Worm (Caenorhabditis elegans) whole organism, young adult: Measurements from ENCODE around the gene D1086.19.
"Not testable (repeated sequence)": the region's sequence is repeated elsewhere in the genome, so short reads cannot be mapped to it uniquely, and the experiment has no call there.

ENCODE experiments used
- B0035.1 ChIP-seq: sonication (generic microtip); optimal IDR thresholded peaks from 2 replicates; lab custom pipeline; 2016; ENCODE audit warnings: missing genetic modification characterization, mild to moderate bottlenecking, missing compliant biosample characterization, missing genotype, missing genetic modification reagents
- C06A6.2 ChIP-seq: fragments of 200-800 bp; sonication (Bioruptor generic); conservative IDR thresholded peaks from 2 replicates; pipeline ENCODE4 v1.3.6; 2022; ENCODE audit warnings: missing genetic modification characterization, missing compliant biosample characterization
- C17E4.6 ChIP-seq: fragments of 200-800 bp; sonication (Bioruptor generic); IDR thresholded peaks from 2 replicates; pipeline ENCODE4 v1.3.6; 2022; ENCODE audit warnings: missing genetic modification reagents, missing genetic modification characterization, missing compliant biosample characterization
- F33H1.4 ChIP-seq: fragments of 200-800 bp; sonication (Bioruptor generic); IDR thresholded peaks from 2 replicates; pipeline ENCODE4 v1.3.6; 2022; ENCODE audit warnings: missing genetic modification reagents, missing genetic modification characterization, missing compliant biosample characterization
- F37B4.10 ChIP-seq: fragments of 200-800 bp; sonication (Bioruptor generic); IDR thresholded peaks from 2 replicates; pipeline ENCODE4 v1.3.6; 2022; ENCODE audit warnings: missing genetic modification characterization, missing compliant biosample characterization
- K11D2.4 ChIP-seq: fragments of 200-800 bp; sonication (Bioruptor generic); IDR thresholded peaks from 2 replicates; pipeline ENCODE4 v1.3.6; 2022; ENCODE audit warnings: missing genetic modification reagents, missing genetic modification characterization, missing compliant biosample characterization
- K12H6.12 ChIP-seq: fragments of 200-800 bp; sonication (Bioruptor generic); optimal IDR thresholded peaks from 2 replicates; lab custom pipeline; 2018; ENCODE audit warnings: mild to moderate bottlenecking, missing genetic modification characterization, missing compliant biosample characterization
- Y56A3A.18 ChIP-seq: fragments of 200-800 bp; sonication (Bioruptor generic); IDR thresholded peaks from 2 replicates; pipeline ENCODE4 v1.3.6; 2022; ENCODE audit warnings: missing genetic modification reagents, missing genetic modification characterization, missing compliant biosample characterization
- aptf-2 ChIP-seq: fragments of 200-800 bp; sonication (Bioruptor generic); conservative IDR thresholded peaks from 2 replicates; pipeline ENCODE4 v1.3.6; 2022; ENCODE audit warnings: missing genetic modification reagents, missing genetic modification characterization, missing compliant biosample characterization
- aptf-3 ChIP-seq: fragments of 200-800 bp; sonication (Bioruptor generic); IDR thresholded peaks from 2 replicates; pipeline ENCODE4 v1.3.6; 2022; ENCODE audit warnings: missing genetic modification characterization, missing compliant biosample characterization
- atf-7 ChIP-seq: sonication (generic microtip); optimal IDR thresholded peaks from 2 replicates; lab custom pipeline; 2017; ENCODE audit warnings: mild to moderate bottlenecking, missing genetic modification characterization, missing compliant biosample characterization
- ccch-3 ChIP-seq: fragments of 200-800 bp; sonication (Bioruptor generic); optimal IDR thresholded peaks from 2 replicates; lab custom pipeline; 2018; ENCODE audit warnings: mild to moderate bottlenecking, missing genetic modification characterization, missing compliant biosample characterization
- cebp-1 ChIP-seq, 2 experiments: fragments of 200-800 bp in 1 of 2; sonication (Bioruptor generic) in 1 of 2; sonication (generic microtip) in 1 of 2; IDR thresholded peaks in 1 of 2; optimal IDR thresholded peaks in 1 of 2; 2 replicates each; pipeline versions ENCODE4 v1.3.6 to Lab custom; 2017 to 2022; ENCODE audit warnings: missing compliant biosample characterization in 2 of 2, missing genetic modification characterization in 2 of 2, mild to moderate bottlenecking in 1 of 2, missing genetic modification reagents in 1 of 2, moderate library complexity in 1 of 2
- cebp-2 ChIP-seq: fragments of 200-800 bp; sonication (Bioruptor generic); IDR thresholded peaks from 2 replicates; pipeline ENCODE4 v1.3.6; 2022; ENCODE audit warnings: missing genetic modification characterization, missing compliant biosample characterization
- ceh-100 ChIP-seq: fragments of 200-800 bp; sonication (Bioruptor generic); IDR thresholded peaks from 2 replicates; pipeline ENCODE4 v1.3.6; 2022; ENCODE audit warnings: missing genetic modification reagents, missing genetic modification characterization, missing compliant biosample characterization
- ceh-40 ChIP-seq: fragments of 200-800 bp; sonication (Bioruptor generic); IDR thresholded peaks from 2 replicates; pipeline ENCODE4 v1.3.6; 2022; ENCODE audit warnings: missing genetic modification characterization, missing compliant biosample characterization
- ceh-58 ChIP-seq: fragments of 200-800 bp; sonication (Bioruptor generic); IDR thresholded peaks from 2 replicates; pipeline ENCODE4 v1.3.6; 2022; ENCODE audit warnings: missing genetic modification characterization, missing compliant biosample characterization
- ceh-79 ChIP-seq: sonication (generic microtip); optimal IDR thresholded peaks from 2 replicates; lab custom pipeline; 2017; ENCODE audit warnings: mild to moderate bottlenecking, missing genetic modification characterization, missing compliant biosample characterization
- ceh-91 ChIP-seq: fragments of 200-800 bp; sonication (Bioruptor generic); IDR thresholded peaks from 2 replicates; pipeline ENCODE4 v1.3.6; 2022; ENCODE audit warnings: missing genetic modification reagents, missing genetic modification characterization, missing compliant biosample characterization
- dox-1 ChIP-seq: fragments of 200-800 bp; sonication (Bioruptor generic); IDR thresholded peaks from 2 replicates; pipeline ENCODE4 v1.3.6; 2022; ENCODE audit warnings: missing genetic modification reagents, missing genetic modification characterization, missing compliant biosample characterization
- dpl-1 ChIP-seq: fragments of 150-350 bp; optimal IDR thresholded peaks from 2 replicates; lab custom pipeline; 2014; ENCODE audit warnings: missing biosample characterization, missing genetic modification reagents, missing genetic modification characterization
- egl-18 ChIP-seq: fragments of 200-800 bp; sonication (Bioruptor generic); IDR thresholded peaks from 2 replicates; pipeline ENCODE4 v1.3.6; 2022; ENCODE audit warnings: missing genetic modification reagents, missing genetic modification characterization, missing compliant biosample characterization
- hrde-1 ChIP-seq: sonication (generic microtip); optimal IDR thresholded peaks from 2 replicates; lab custom pipeline; 2016; ENCODE audit warnings: missing genetic modification characterization, mild to moderate bottlenecking, missing compliant biosample characterization, moderate library complexity, missing genotype, missing genetic modification reagents, borderline replicate concordance
- hsf-1 ChIP-seq: fragments of 200-800 bp; sonication (Bioruptor generic); IDR thresholded peaks from 2 replicates; pipeline ENCODE4 v1.3.6; 2022; ENCODE audit warnings: missing genetic modification reagents, missing genetic modification characterization, missing compliant biosample characterization
- lag-1 ChIP-seq: fragments of 200-800 bp; sonication (Bioruptor generic); IDR thresholded peaks from 2 replicates; pipeline ENCODE4 v1.3.6; 2022; ENCODE audit warnings: missing genetic modification reagents, missing genetic modification characterization, missing compliant biosample characterization
- let-526 ChIP-seq: fragments of 200-800 bp; sonication (Bioruptor generic); IDR thresholded peaks from 2 replicates; pipeline ENCODE4 v1.3.6; 2022; ENCODE audit warnings: missing genetic modification reagents, missing genetic modification characterization, missing compliant biosample characterization
- lin-40 ChIP-seq: sonication (generic microtip); optimal IDR thresholded peaks from 2 replicates; lab custom pipeline; 2016; ENCODE audit warnings: missing genetic modification characterization, mild to moderate bottlenecking, missing compliant biosample characterization, missing genotype, missing genetic modification reagents
- lsl-1 ChIP-seq: fragments of 200-800 bp; sonication (Bioruptor generic); optimal IDR thresholded peaks from 2 replicates; lab custom pipeline; 2018; ENCODE audit warnings: mild to moderate bottlenecking, missing genetic modification characterization, moderate library complexity, missing compliant biosample characterization
- madf-3 ChIP-seq: fragments of 200-800 bp; sonication (Bioruptor generic); IDR thresholded peaks from 2 replicates; pipeline ENCODE4 v1.3.6; 2022; ENCODE audit warnings: missing genetic modification reagents, missing genetic modification characterization, missing compliant biosample characterization
- madf-6 ChIP-seq: fragments of 200-800 bp; sonication (Bioruptor generic); IDR thresholded peaks from 2 replicates; pipeline ENCODE4 v1.3.6; 2022; ENCODE audit warnings: missing genetic modification reagents, missing genetic modification characterization, missing compliant biosample characterization
- madf-8 ChIP-seq: fragments of 200-800 bp; sonication (Bioruptor generic); conservative IDR thresholded peaks from 2 replicates; pipeline ENCODE4 v1.3.6; 2022; ENCODE audit warnings: missing genetic modification reagents, missing genetic modification characterization, missing compliant biosample characterization
- nfya-2 ChIP-seq: fragments of 200-800 bp; sonication (Bioruptor generic); IDR thresholded peaks from 2 replicates; pipeline ENCODE4 v1.3.6; 2022; ENCODE audit warnings: missing genetic modification reagents, missing genetic modification characterization, missing compliant biosample characterization
- nhr-120 ChIP-seq: fragments of 200-800 bp; sonication (Bioruptor generic); IDR thresholded peaks from 2 replicates; pipeline ENCODE4 v1.3.6; 2022; ENCODE audit warnings: missing genetic modification characterization, missing compliant biosample characterization
- nhr-80 ChIP-seq: sonication (generic microtip); optimal IDR thresholded peaks from 2 replicates; lab custom pipeline; 2016; ENCODE audit warnings: missing genetic modification characterization, missing compliant biosample characterization
- pbrm-1 ChIP-seq: fragments of 200-800 bp; sonication (Bioruptor generic); IDR thresholded peaks from 2 replicates; pipeline ENCODE4 v1.3.6; 2022; ENCODE audit warnings: missing genetic modification reagents, missing genetic modification characterization, missing compliant biosample characterization
- rcor-1 ChIP-seq: fragments of 200-800 bp; sonication (Bioruptor generic); IDR thresholded peaks from 2 replicates; pipeline ENCODE4 v1.3.6; 2022; ENCODE audit warnings: missing genetic modification reagents, missing genetic modification characterization, missing compliant biosample characterization
- somi-1 ChIP-seq: fragments of 200-800 bp; sonication (Bioruptor generic); optimal IDR thresholded peaks from 2 replicates; lab custom pipeline; 2018; ENCODE audit warnings: mild to moderate bottlenecking, missing genetic modification characterization, missing compliant biosample characterization
- tlf-1 ChIP-seq: fragments of 200-800 bp; sonication (Bioruptor generic); optimal IDR thresholded peaks from 2 replicates; lab custom pipeline; 2018; ENCODE audit warnings: mild to moderate bottlenecking, missing genetic modification characterization, missing compliant biosample characterization
- unc-130 ChIP-seq: sonication (generic microtip); optimal IDR thresholded peaks from 2 replicates; lab custom pipeline; 2016; ENCODE audit warnings: missing genetic modification reagents, missing genetic modification characterization, missing compliant biosample characterization
- zfh-2 ChIP-seq: fragments of 200-800 bp; sonication (Bioruptor generic); conservative IDR thresholded peaks from 2 replicates; pipeline ENCODE4 v1.3.6; 2022; ENCODE audit warnings: missing genetic modification reagents, missing genetic modification characterization, missing compliant biosample characterization
- zim-3 ChIP-seq: sonication (generic microtip); optimal IDR thresholded peaks from 2 replicates; lab custom pipeline; 2017; ENCODE audit warnings: mild to moderate bottlenecking, missing genetic modification characterization, moderate library complexity, missing compliant biosample characterization
- ztf-18 ChIP-seq: sonication (generic microtip); optimal IDR thresholded peaks from 2 replicates; lab custom pipeline; 2016; ENCODE audit warnings: missing genotype, mild to moderate bottlenecking, missing genetic modification characterization, missing compliant biosample characterization
- ztf-25 ChIP-seq: fragments of 200-800 bp; sonication (Bioruptor generic); IDR thresholded peaks from 2 replicates; pipeline ENCODE4 v1.3.6; 2022; ENCODE audit warnings: missing genetic modification reagents, missing genetic modification characterization, missing compliant biosample characterization
- ztf-26 ChIP-seq: sonication (generic microtip); optimal IDR thresholded peaks from 2 replicates; lab custom pipeline; 2017; ENCODE audit warnings: missing genetic modification characterization, missing compliant biosample characterization

Gene D1086.19

DNA sequence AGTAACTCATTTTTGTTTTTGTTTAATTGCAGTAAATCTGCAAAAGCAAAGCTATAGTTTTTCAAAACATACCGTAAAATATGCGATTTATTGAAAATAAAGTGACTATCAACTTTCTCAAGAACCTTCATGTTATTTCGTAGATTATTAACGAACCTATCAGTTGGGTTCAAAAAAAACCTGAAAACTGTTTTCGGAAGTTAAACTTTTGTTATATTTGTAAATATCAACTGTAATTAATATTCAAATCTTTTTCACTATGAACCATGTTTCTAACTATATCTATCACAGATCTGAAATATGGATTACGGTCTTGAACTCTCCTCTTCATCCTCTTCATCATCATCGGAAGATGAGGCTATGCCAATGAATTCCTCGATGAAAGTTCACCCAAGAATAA, at the start of gene D1086.19:
D1086.19 (plus strand) TSS at position 301 of the 400 bp plus-strand sequence.
- TF ChIP-seq dpl-1 = no peak
- TF ChIP-seq K12H6.12 (tag; lab: Kevin White, UChicago) = no peak
- TF ChIP-seq ceh-40 (GFP tag; lab: Robert Waterston, UW) = no peak
- TF ChIP-seq lin-40 (tag; lab: Kevin White, UChicago) = no peak
- TF ChIP-seq zim-3 (tag; lab: Kevin White, UChicago) = no peak
- TF ChIP-seq aptf-3 (GFP tag; lab: Robert Waterston, UW) = no peak

DNA sequence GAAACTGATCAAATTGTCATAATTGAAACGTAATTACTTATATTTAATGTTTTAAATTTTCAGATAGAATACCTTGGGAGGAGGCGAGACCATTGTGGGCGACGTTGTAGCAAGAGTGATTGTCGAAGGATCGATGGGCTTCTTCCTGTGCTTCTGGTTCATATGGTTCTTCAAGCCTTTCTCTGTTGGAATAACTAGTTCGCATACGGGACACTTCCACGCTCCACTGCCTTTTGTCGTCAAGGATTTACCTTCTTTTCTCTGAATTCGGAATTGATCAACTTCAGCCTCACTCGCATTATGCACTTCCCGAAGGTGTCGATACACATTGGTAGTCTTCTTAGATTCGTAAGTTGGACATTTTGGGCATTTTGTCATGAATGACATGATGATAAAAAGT, 38.9 kb upstream of the D1086.19 start, which contains the start of gene F58D12.1:
F58D12.1 (plus strand) TSS at position 301 of the 400 bp plus-strand sequence.
- TF ChIP-seq ceh-40, dox-1, ceh-91 (GFP tag; lab: Robert Waterston, UW): not testable (repeated sequence)
- TF ChIP-seq, all 124 proteins: peak for 0; not testable (repeated sequence) for 124

DNA sequence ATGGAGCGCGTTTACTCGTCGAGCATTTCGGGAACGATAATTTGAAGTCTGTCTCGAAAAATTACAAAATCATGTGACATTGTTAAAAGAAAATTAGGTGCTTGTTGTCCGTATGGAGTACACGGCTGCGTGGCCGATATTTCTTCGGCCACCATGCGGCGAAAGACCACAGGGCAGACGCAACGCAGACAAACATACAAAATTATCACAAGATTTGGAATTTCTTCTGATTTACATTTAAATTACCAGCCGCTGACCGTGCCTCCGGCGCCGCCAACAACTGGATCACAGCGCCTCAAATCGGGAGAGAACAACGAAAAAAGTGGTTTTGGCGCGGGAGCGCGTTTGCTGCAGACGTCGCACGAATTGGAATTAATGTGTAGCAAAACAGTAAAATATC, 33.1 kb upstream of the D1086.19 start:
- TF ChIP-seq ccch-3 (GFP tag; lab: Kevin White, UChicago) (peak; percentile 92), hrde-1 (peak; percentile 8), madf-8 (GFP tag; lab: Robert Waterston, UW) (peak; percentile 67), aptf-2 (GFP tag; lab: Robert Waterston, UW) (peak; percentile 91), dox-1 (GFP tag; lab: Robert Waterston, UW) (peak; percentile 98), ztf-26 (peak; percentile 94), hsf-1 (GFP tag; lab: Robert Waterston, UW) (peak; percentile 74), somi-1 (GFP tag; lab: Kevin White, UChicago) (peak; percentile 84), rcor-1 (GFP tag; lab: Robert Waterston, UW) (peak; percentile 95), nhr-80 (tag; lab: Kevin White, UChicago) (peak; percentile 75), F37B4.10 (GFP tag; lab: Robert Waterston, UW) (peak; percentile 90; the same call in 1 of the 2 replicates), C17E4.6 (peak; percentile 85), madf-3 (GFP tag; lab: Robert Waterston, UW) (peak; percentile 94), atf-7 (tag; lab: Kevin White, UChicago) (peak; percentile 95), cebp-2 (GFP tag; lab: Robert Waterston, UW) (0 out of 2 replicates have a peak, but pooled peaks have one; percentile 27), egl-18 (GFP tag; lab: Robert Waterston, UW) (peak; percentile 95), ztf-25 (GFP tag; lab: Robert Waterston, UW) (peak; percentile 77; the same call in 1 of the 2 replicates), lag-1 (GFP tag; lab: Robert Waterston, UW) (peak; percentile 97), K11D2.4 (GFP tag; lab: Robert Waterston, UW) (peak; percentile 97), Y56A3A.18 (peak; percentile 93), let-526 (peak; percentile 98), lsl-1 (GFP tag; lab: Kevin White, UChicago) (peak; percentile 29), pbrm-1 (GFP tag; lab: Robert Waterston, UW) (peak; percentile 95), zfh-2 (GFP tag; lab: Robert Waterston, UW) (peak; percentile 82), ceh-58 (GFP tag; lab: Robert Waterston, UW) (0 out of 2 replicates have a peak, but pooled peaks have one; percentile 13), C06A6.2 (peak; percentile 97), K12H6.12 (tag; lab: Kevin White, UChicago) (peak; percentile 92), cebp-1 (GFP tag; IDR thresholded peaks at IDR 0.05; lab: Robert Waterston, UW) (peak; percentile 87), cebp-1 (tag; optimal IDR thresholded peaks at IDR 0.05; lab: Kevin White, UChicago) (peak; percentile 87), ceh-79 (tag; lab: Kevin White, UChicago) (peak; percentile 68), F33H1.4 (GFP tag; lab: Robert Waterston, UW) (peak; percentile 72), madf-6 (GFP tag; lab: Robert Waterston, UW) (peak; percentile 85), B0035.1 (tag; lab: Kevin White, UChicago) (peak; percentile 62), ztf-18 (tag; lab: Kevin White, UChicago) (peak; percentile 55), ceh-100 (peak; percentile 94), tlf-1 (GFP tag; lab: Kevin White, UChicago) (peak; percentile 85), unc-130 (GFP tag; lab: Kevin White, UChicago) (peak; percentile 60), nfya-2 (0 out of 2 replicates have a peak, but pooled peaks have one; percentile 40), nhr-120 (peak; percentile 83; the same call in 1 of the 2 replicates)
